Worm (Caenorhabditis elegans) whole organism, mixed stage, embryonic: Measurements from ENCODE around the gene F13D12.10.

Source experiments
- bed-3 ChIP-seq: fragments of 200-800 bp; sonication (Bioruptor generic); optimal IDR thresholded peaks from 3 replicates; lab custom pipeline; 2018; ENCODE audit warnings: mild to moderate bottlenecking, missing genetic modification characterization, moderate library complexity, missing compliant biosample characterization
- blmp-1 ChIP-seq: fragments of 150-350 bp; optimal IDR thresholded peaks from 2 replicates; lab custom pipeline; 2014; ENCODE audit warnings: missing biosample characterization, missing genetic modification characterization
- ceh-39 ChIP-seq: fragments of 150-350 bp; optimal IDR thresholded peaks from 2 replicates; lab custom pipeline; 2014; ENCODE audit warnings: missing biosample characterization, missing genetic modification characterization
- ceh-43 ChIP-seq: fragments of 200-800 bp; sonication (Bioruptor generic); optimal IDR thresholded peaks from 2 replicates; lab custom pipeline; 2018; ENCODE audit warnings: mild to moderate bottlenecking, missing genetic modification characterization, moderate library complexity, missing compliant biosample characterization
- ceh-83 ChIP-seq: fragments of 200-800 bp; sonication (Bioruptor generic); optimal IDR thresholded peaks from 2 replicates; lab custom pipeline; 2018; ENCODE audit warnings: mild to moderate bottlenecking, missing genetic modification characterization, missing compliant biosample characterization
- ces-1 ChIP-seq: fragments of 150-350 bp; optimal IDR thresholded peaks from 2 replicates; lab custom pipeline; 2014; ENCODE audit warnings: missing biosample characterization, missing genetic modification reagents, missing genetic modification characterization
- drap-1 ChIP-seq: fragments of 200-800 bp; sonication (Bioruptor generic); optimal IDR thresholded peaks from 3 replicates; lab custom pipeline; 2018; ENCODE audit warnings: mild to moderate bottlenecking, missing genetic modification characterization, missing compliant biosample characterization
- elt-1 ChIP-seq: sonication (generic microtip); optimal IDR thresholded peaks from 2 replicates; lab custom pipeline; 2017; ENCODE audit warnings: missing genetic modification characterization, mild to moderate bottlenecking, missing compliant biosample characterization, antibody characterized with exemption, moderate library complexity, borderline replicate concordance; ENCODE audit not compliant: insufficient read depth
- ham-2 ChIP-seq: fragments of 200-800 bp; sonication (Bioruptor generic); optimal IDR thresholded peaks from 2 replicates; lab custom pipeline; 2018; ENCODE audit warnings: mild to moderate bottlenecking, missing genetic modification characterization, missing compliant biosample characterization
- hlh-1 ChIP-seq: fragments of 150-350 bp; optimal IDR thresholded peaks from 2 replicates; lab custom pipeline; 2014; ENCODE audit warnings: missing biosample characterization, missing genetic modification reagents, missing genetic modification characterization
- lin-13 ChIP-seq: fragments of 150-350 bp; optimal IDR thresholded peaks from 2 replicates; lab custom pipeline; 2014; ENCODE audit warnings: missing biosample characterization, missing genetic modification characterization
- lin-32 ChIP-seq: fragments of 200-800 bp; sonication (Bioruptor generic); optimal IDR thresholded peaks from 2 replicates; lab custom pipeline; 2018; ENCODE audit warnings: mild to moderate bottlenecking, missing genetic modification characterization, missing compliant biosample characterization
- lsy-2 ChIP-seq: fragments of 150-350 bp; optimal IDR thresholded peaks from 2 replicates; lab custom pipeline; 2014; ENCODE audit warnings: missing biosample characterization, missing genetic modification characterization
- mab-5 ChIP-seq: fragments of 150-350 bp; optimal IDR thresholded peaks from 2 replicates; lab custom pipeline; 2014; ENCODE audit warnings: missing biosample characterization, missing genetic modification characterization
- mep-1 ChIP-seq: fragments of 150-350 bp; optimal IDR thresholded peaks from 2 replicates; lab custom pipeline; 2017; ENCODE audit warnings: missing biosample characterization, missing genetic modification reagents, missing genetic modification characterization, inconsistent platforms
- mls-2 ChIP-seq: sonication (generic microtip); optimal IDR thresholded peaks from 2 replicates; lab custom pipeline; 2016; ENCODE audit warnings: mild to moderate bottlenecking, missing genetic modification characterization, moderate library complexity, missing compliant biosample characterization
- nhr-2 ChIP-seq: fragments of 150-350 bp; optimal IDR thresholded peaks from 2 replicates; lab custom pipeline; 2014; ENCODE audit warnings: missing biosample characterization, missing genetic modification characterization
- nhr-237 ChIP-seq: fragments of 150-350 bp; optimal IDR thresholded peaks from 2 replicates; lab custom pipeline; 2014; ENCODE audit warnings: missing biosample characterization, missing genetic modification characterization
- nhr-28 ChIP-seq: fragments of 150-350 bp; optimal IDR thresholded peaks from 2 replicates; lab custom pipeline; 2014; ENCODE audit warnings: missing biosample characterization, missing genetic modification characterization
- snpc-4 ChIP-seq: fragments of 150-350 bp; optimal IDR thresholded peaks from 2 replicates; lab custom pipeline; 2014; ENCODE audit warnings: missing biosample characterization, missing genetic modification characterization
- sptf-1 ChIP-seq: sonication (generic microtip); optimal IDR thresholded peaks from 2 replicates; lab custom pipeline; 2017; ENCODE audit warnings: mild to moderate bottlenecking, missing genetic modification characterization, moderate library complexity, missing compliant biosample characterization
- unc-120 ChIP-seq: sonication (generic microtip); optimal IDR thresholded peaks from 2 replicates; lab custom pipeline; 2017; ENCODE audit warnings: missing genetic modification characterization, missing compliant biosample characterization; ENCODE audit not compliant: poor library complexity, severe bottlenecking
- unc-39 ChIP-seq: fragments of 150-350 bp; optimal IDR thresholded peaks from 2 replicates; lab custom pipeline; 2014; ENCODE audit warnings: missing biosample characterization, missing genetic modification characterization
- unc-62 ChIP-seq: fragments of 150-350 bp; optimal IDR thresholded peaks from 2 replicates; lab custom pipeline; 2014; ENCODE audit warnings: missing biosample characterization, missing genetic modification reagents, missing genetic modification characterization
- zip-8 ChIP-seq: fragments of 150-350 bp; optimal IDR thresholded peaks from 2 replicates; lab custom pipeline; 2014; ENCODE audit warnings: missing biosample characterization, missing genetic modification characterization
- ztf-11 ChIP-seq: fragments of 150-350 bp; optimal IDR thresholded peaks from 2 replicates; lab custom pipeline; 2014; ENCODE audit warnings: missing biosample characterization, missing genetic modification characterization

The F13D12.10 gene

ce11 chrII:11726470-11727106, 13.0 kb downstream of the F13D12.10 start, which contains the start of gene F13D12.5:
Gene F13D12.5 (plus strand): TSS chrII:11726814.
- TF ChIP-seq nhr-2 (tag; lab: Kevin White, UChicago): no peak

ce11 chrII:11727438-11727837, 13.8 kb downstream of the F13D12.10 start:
- no peak for TF ChIP-seq blmp-1 (tag; lab: Kevin White, UChicago)
- TF ChIP-seq lin-13 (tag; lab: Kevin White, UChicago): no peak
- TF ChIP-seq hlh-1: no peak

ce11 chrII:11728545-11729105, 15.0 kb downstream of the F13D12.10 start, which contains the start of gene alh-8:
Gene alh-8 (plus strand): TSS chrII:11729055.
- TF ChIP-seq mep-1 (tag; lab: Kevin White, UChicago) (no peak), lsy-2 (no peak), hlh-1 (peak; percentile 91), nhr-237 (no peak), unc-120 (peak; percentile 45)
- TF ChIP-seq, all 35 proteins: peak for 2

- TF ChIP-seq nhr-237: no peak
- TF ChIP-seq mab-5 (tag; lab: Kevin White, UChicago): no peak
- no peak for TF ChIP-seq unc-62 (GFP tag; lab: Kevin White, UChicago)
- TF ChIP-seq ham-2 (GFP tag; lab: Kevin White, UChicago): no peak
- no peak for TF ChIP-seq zip-8 (tag; lab: Kevin White, UChicago)
- TF ChIP-seq blmp-1 (tag; lab: Kevin White, UChicago): no peak
- no peak for TF ChIP-seq ceh-39 (tag; lab: Kevin White, UChicago)
- no peak for TF ChIP-seq sptf-1 (tag; lab: Kevin White, UChicago)
- TF ChIP-seq drap-1: no peak
- TF ChIP-seq ceh-43 (GFP tag; lab: Kevin White, UChicago): no peak
- no peak for TF ChIP-seq mep-1 (tag; lab: Kevin White, UChicago)
- no peak for TF ChIP-seq snpc-4
- TF ChIP-seq ceh-83 (GFP tag; lab: Kevin White, UChicago): no peak
- no peak for TF ChIP-seq bed-3 (GFP tag; lab: Kevin White, UChicago)
- TF ChIP-seq hlh-1: no peak
- TF ChIP-seq elt-1 (tag; lab: Kevin White, UChicago): no peak
These were observed 16.3 kb downstream of the F13D12.10 start for ce11 chrII:11729757-11730535.

ce11 chrII:11731174-11731724, 17.6 kb downstream of the F13D12.10 start:
- TF ChIP-seq nhr-2 (tag; lab: Kevin White, UChicago) (no peak), sptf-1 (tag; lab: Kevin White, UChicago) (no peak), nhr-28 (tag; lab: Kevin White, UChicago) (no peak), ztf-11 (tag; lab: Kevin White, UChicago) (no peak), mep-1 (tag; lab: Kevin White, UChicago) (no peak), snpc-4 (no peak)

- TF ChIP-seq lin-13 (tag; lab: Kevin White, UChicago) (no peak), ces-1 (GFP tag; lab: Kevin White, UChicago) (peak; percentile 39), mls-2 (no peak), unc-39 (tag; lab: Kevin White, UChicago) (no peak), lin-32 (GFP tag; lab: Kevin White, UChicago) (no peak)
These were observed 18.9 kb downstream of the F13D12.10 start, which contains the start of gene F13D12.8 for ce11 chrII:11732513-11732912. Gene F13D12.8 (minus strand): TSS chrII:11732594.
